Worm (Caenorhabditis elegans) whole organism, mixed stage, embryonic: Measurements from ENCODE around the gene metr-1.

Experiments
- blmp-1 ChIP-seq: fragments of 150-350 bp; optimal IDR thresholded peaks from 2 replicates; lab custom pipeline; 2014; ENCODE audit warnings: missing biosample characterization, missing genetic modification characterization
- ces-1 ChIP-seq: fragments of 150-350 bp; optimal IDR thresholded peaks from 2 replicates; lab custom pipeline; 2014; ENCODE audit warnings: missing biosample characterization, missing genetic modification reagents, missing genetic modification characterization
- cnd-1 ChIP-seq: fragments of 200-800 bp; sonication (Bioruptor generic); optimal IDR thresholded peaks from 2 replicates; lab custom pipeline; 2018; ENCODE audit warnings: mild to moderate bottlenecking, missing genetic modification characterization, missing compliant biosample characterization
- ham-2 ChIP-seq: fragments of 200-800 bp; sonication (Bioruptor generic); optimal IDR thresholded peaks from 2 replicates; lab custom pipeline; 2018; ENCODE audit warnings: mild to moderate bottlenecking, missing genetic modification characterization, missing compliant biosample characterization
- lsy-2 ChIP-seq: fragments of 150-350 bp; optimal IDR thresholded peaks from 2 replicates; lab custom pipeline; 2014; ENCODE audit warnings: missing biosample characterization, missing genetic modification characterization
- mep-1 ChIP-seq: fragments of 150-350 bp; optimal IDR thresholded peaks from 2 replicates; lab custom pipeline; 2017; ENCODE audit warnings: missing biosample characterization, missing genetic modification reagents, missing genetic modification characterization, inconsistent platforms
- nhr-12 ChIP-seq: fragments of 150-350 bp; optimal IDR thresholded peaks from 2 replicates; lab custom pipeline; 2014; ENCODE audit warnings: missing biosample characterization, missing genetic modification characterization
- nhr-28 ChIP-seq: fragments of 150-350 bp; optimal IDR thresholded peaks from 2 replicates; lab custom pipeline; 2014; ENCODE audit warnings: missing biosample characterization, missing genetic modification characterization
- nhr-76 ChIP-seq: sonication (generic microtip); optimal IDR thresholded peaks from 2 replicates; lab custom pipeline; 2017; ENCODE audit warnings: missing biosample characterization, missing genetic modification characterization
- pha-4 ChIP-seq: fragments of 150-350 bp; optimal IDR thresholded peaks from 2 replicates; lab custom pipeline; 2018; ENCODE audit warnings: missing biosample characterization, missing genetic modification reagents, missing genetic modification characterization
- sem-2 ChIP-seq: fragments of 200-800 bp; sonication (Bioruptor generic); optimal IDR thresholded peaks from 2 replicates; lab custom pipeline; 2018; ENCODE audit warnings: mild to moderate bottlenecking, missing genetic modification characterization, missing compliant biosample characterization
- tbx-8 ChIP-seq: fragments of 200-800 bp; sonication (Bioruptor generic); optimal IDR thresholded peaks from 2 replicates; lab custom pipeline; 2018; ENCODE audit warnings: mild to moderate bottlenecking, missing genetic modification characterization, moderate library complexity, missing compliant biosample characterization
- unc-62 ChIP-seq: fragments of 150-350 bp; optimal IDR thresholded peaks from 2 replicates; lab custom pipeline; 2014; ENCODE audit warnings: missing biosample characterization, missing genetic modification reagents, missing genetic modification characterization
- ztf-11 ChIP-seq: fragments of 150-350 bp; optimal IDR thresholded peaks from 2 replicates; lab custom pipeline; 2014; ENCODE audit warnings: missing biosample characterization, missing genetic modification characterization

- TF ChIP-seq nhr-28 (tag; lab: Kevin White, UChicago) (no peak), ces-1 (GFP tag; lab: Kevin White, UChicago) (no peak), nhr-76 (no peak), lsy-2 (tag; lab: Kevin White, UChicago) (no peak), ztf-11 (tag; lab: Kevin White, UChicago) (no peak), mep-1 (tag; lab: Kevin White, UChicago) (no peak), nhr-12 (tag; lab: Kevin White, UChicago) (no peak), ham-2 (GFP tag; lab: Kevin White, UChicago) (no peak), cnd-1 (tag; lab: Kevin White, UChicago) (no peak), pha-4 (tag; lab: Kevin White, UChicago) (no peak), sem-2 (GFP tag; lab: Kevin White, UChicago) (no peak), unc-62 (GFP tag; lab: Kevin White, UChicago) (no peak), tbx-8 (GFP tag; lab: Kevin White, UChicago) (no peak), blmp-1 (tag; lab: Kevin White, UChicago) (no peak)
Measured at ce11 chrII:10914366-10914765, 12.0 kb upstream of the metr-1 start, which contains the start of gene F44F4.15.
